Fruit fly (Drosophila melanogaster) whole organism, adult: Measurements from ENCODE around the gene CG10175.

Experiments used
- Clk ChIP-seq: fragments of 200-800 bp; sonication (Bioruptor generic); optimal IDR thresholded peaks from 2 replicates; lab custom pipeline; 2017; ENCODE audit warnings: missing biosample characterization, missing genetic modification characterization
- Crg-1 ChIP-seq: fragments of 200-800 bp; sonication (Bioruptor generic); optimal IDR thresholded peaks from 2 replicates; lab custom pipeline; 2016; ENCODE audit warnings: missing biosample characterization, missing genetic modification characterization
- Mnt ChIP-seq: fragments of 200-800 bp; sonication (Bioruptor generic); optimal IDR thresholded peaks from 2 replicates; lab custom pipeline; 2016; ENCODE audit warnings: missing biosample characterization, mild to moderate bottlenecking, missing genetic modification characterization
- tj ChIP-seq: fragments of 200-800 bp; sonication (Bioruptor generic); optimal IDR thresholded peaks from 3 replicates; lab custom pipeline; 2017; ENCODE audit warnings: missing biosample characterization, mild to moderate bottlenecking, missing genetic modification characterization, moderate library complexity

DNA sequence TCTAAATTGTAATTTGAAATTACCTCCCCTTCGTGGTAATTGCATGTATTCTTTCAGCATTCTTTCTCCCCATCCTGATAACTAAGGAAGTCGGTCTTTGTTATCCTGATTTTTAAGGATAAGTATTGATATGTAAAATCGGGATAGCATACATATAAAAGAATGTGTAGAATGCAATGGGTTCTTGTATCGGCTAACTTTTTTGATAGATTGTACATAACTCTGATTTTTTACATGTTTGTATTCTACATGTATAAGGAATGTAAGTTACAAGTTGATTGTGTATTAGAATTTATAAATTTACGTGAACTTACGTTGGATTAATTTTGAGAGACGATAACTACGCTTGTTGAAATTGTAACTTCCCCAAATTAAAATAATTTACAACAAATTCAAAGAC, 8.5 kb downstream of the CG10175 start:
- TF ChIP-seq tj (no peak), Clk (no peak), Mnt (no peak), Crg-1 (GFP tag; lab: Kevin White, UChicago) (no peak)
